Worm (Caenorhabditis elegans): ENCODE measurements around the gene C54D10.5.

C54D10.5 gene

DNA sequence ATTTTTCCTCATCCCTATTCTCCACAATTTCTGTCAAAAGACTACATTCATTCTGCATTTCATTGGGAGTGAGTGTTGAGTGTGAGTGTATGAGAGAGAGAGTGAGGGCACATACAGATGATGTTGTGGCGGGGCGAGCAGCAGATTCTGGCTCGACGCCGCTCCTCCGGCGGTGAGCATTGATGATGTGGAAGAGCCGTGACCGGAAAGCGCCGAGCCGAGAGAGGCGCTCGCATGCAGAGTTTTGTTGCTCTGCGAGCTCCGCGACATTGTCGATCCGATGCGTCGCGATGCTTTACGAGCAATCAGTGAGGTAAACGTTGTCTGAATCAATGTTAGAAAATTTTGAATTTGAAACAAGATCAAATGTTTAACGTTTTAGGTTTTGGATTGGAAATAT is 26.6 kb downstream of the C54D10.5 start:
- TF ChIP-seq daf-8 (GFP tag; IDR thresholded peaks at IDR 0.05) (no peak), lin-29 (GFP tag; IDR thresholded peaks at IDR 0.05) (no peak), zip-11 (GFP tag; IDR thresholded peaks at IDR 0.05) (no peak), ctbp-1 (GFP tag; IDR thresholded peaks at IDR 0.05) (0 out of 2 replicates have a peak, but pooled peaks have one; percentile 14), ceh-62 (tag; optimal IDR thresholded peaks at IDR 0.05) (no peak), Y105C5A.15 (GFP tag; IDR thresholded peaks at IDR 0.05) (no peak), nhr-102 (tag; optimal IDR thresholded peaks at IDR 0.05) (no peak), unc-62 (GFP tag; optimal IDR thresholded peaks at IDR 0.05 in 1 of 2) (no peak), unc-62 (tag; optimal IDR thresholded peaks at IDR 0.05) (no peak), aha-1 (tag) (peak; percentile 27), nhr-48 (tag; optimal IDR thresholded peaks at IDR 0.05) (no peak), lin-39 (tag; optimal IDR thresholded peaks at IDR 0.05) (no peak), mdt-29 (GFP tag; IDR thresholded peaks at IDR 0.05) (no peak), nhr-111 (GFP tag; optimal IDR thresholded peaks at IDR 0.05) (no peak), egl-43 (GFP tag; IDR thresholded peaks at IDR 0.05) (peak; percentile 42; the same call in 1 of the 2 replicates), F44E2.7 (GFP tag; IDR thresholded peaks at IDR 0.05) (no peak), dmd-8 (GFP tag; IDR thresholded peaks at IDR 0.05) (0 out of 2 replicates have a peak, but pooled peaks have one; percentile 38), ama-1 (optimal IDR thresholded peaks at IDR 0.05) (no peak), set-16 (GFP tag; IDR thresholded peaks at IDR 0.05) (peak; percentile 93)

DNA sequence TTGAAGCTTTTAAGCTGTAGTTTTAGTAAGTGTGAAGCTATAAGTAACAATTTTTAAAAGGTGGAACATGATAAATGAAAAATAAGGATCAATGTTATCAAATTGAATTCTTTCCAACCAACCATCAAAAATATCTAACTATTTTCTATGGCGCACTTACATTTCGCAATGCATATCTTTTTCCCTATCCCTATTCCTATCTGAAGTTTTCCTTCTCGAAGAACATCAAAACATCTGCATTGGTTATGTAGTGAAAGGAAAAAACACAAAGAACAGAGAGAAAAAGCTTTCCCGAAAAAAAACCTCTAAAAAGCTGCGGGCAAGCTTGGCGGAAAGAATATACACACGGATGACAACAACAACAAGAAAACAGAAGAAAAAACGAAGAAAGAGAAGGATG is 31.4 kb downstream of the C54D10.5 start:
- peak in 1 of 2 experiments; percentile 59 for TF ChIP-seq daf-16 (GFP tag; optimal IDR thresholded peaks at IDR 0.05)
- TF ChIP-seq daf-16 (tag; optimal IDR thresholded peaks at IDR 0.05) = no peak
- TF ChIP-seq mep-1 (tag; optimal IDR thresholded peaks at IDR 0.05) = peak; percentile 25
- peak; percentile 1 for TF ChIP-seq hlh-11 (tag; optimal IDR thresholded peaks at IDR 0.05)
- TF ChIP-seq aha-1 (tag) = peak; percentile 68
- TF ChIP-seq dve-1 (tag; optimal IDR thresholded peaks at IDR 0.05; ENCODE audit: insufficient read depth) = peak; percentile 16
- TF ChIP-seq mdl-1 (tag; optimal IDR thresholded peaks at IDR 0.05) = peak in 1 of 2 experiments; percentile 32
- no peak for TF ChIP-seq tra-1 (GFP tag; IDR thresholded peaks at IDR 0.05)
- no peak for TF ChIP-seq ZK546.5 (tag; optimal IDR thresholded peaks at IDR 0.05)
- TF ChIP-seq lsy-2 (tag; optimal IDR thresholded peaks at IDR 0.05) = peak in 1 of 2 experiments; percentile 36
- no peak for TF ChIP-seq egl-43 (GFP tag; IDR thresholded peaks at IDR 0.05)

DNA sequence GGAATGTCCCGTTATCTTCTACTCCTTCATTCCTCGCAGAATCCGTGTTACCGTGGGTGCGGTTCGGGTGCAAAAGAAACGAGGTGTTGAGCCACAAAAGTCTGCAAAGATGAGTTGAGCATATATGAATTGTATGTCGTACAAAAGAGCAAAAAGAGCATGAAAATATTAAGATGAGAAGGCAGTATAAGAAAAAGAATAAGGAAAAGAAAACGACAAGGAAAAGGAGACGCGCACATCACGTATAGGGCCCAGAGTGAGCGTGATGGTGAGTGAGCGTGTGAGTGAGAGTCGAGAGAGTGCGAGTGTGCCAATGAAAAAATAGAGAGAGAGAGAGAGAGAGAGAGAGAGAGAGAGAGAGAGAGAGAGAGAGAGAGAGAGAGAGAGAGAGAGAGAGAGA is 33.8 kb downstream of the C54D10.5 start, which contains the start of gene egl-10:
egl-10 (minus strand) TSS at position 101 of the 400 bp plus-strand sequence.
- TF ChIP-seq F49E8.2 (tag; optimal IDR thresholded peaks at IDR 0.05; ENCODE audit: borderline replicate concordance) (no peak), hmg-1.1 (GFP tag; IDR thresholded peaks at IDR 0.05) (0 out of 2 replicates have a peak, but pooled peaks have one; percentile 21), aly-2 (tag; optimal IDR thresholded peaks at IDR 0.05) (no peak), dve-1 (tag; optimal IDR thresholded peaks at IDR 0.05; ENCODE audit: insufficient read depth) (peak; percentile 19), hlh-30 (tag; optimal IDR thresholded peaks at IDR 0.05; ENCODE audit: insufficient read depth) (peak; percentile 11), nhr-6 (tag; optimal IDR thresholded peaks at IDR 0.05) (peak; percentile 11), mes-2 (tag; optimal IDR thresholded peaks at IDR 0.05; ENCODE audit: poor library complexity, severe bottlenecking) (peak; percentile 50), lim-7 (GFP tag; IDR thresholded peaks at IDR 0.05) (no peak)

DNA sequence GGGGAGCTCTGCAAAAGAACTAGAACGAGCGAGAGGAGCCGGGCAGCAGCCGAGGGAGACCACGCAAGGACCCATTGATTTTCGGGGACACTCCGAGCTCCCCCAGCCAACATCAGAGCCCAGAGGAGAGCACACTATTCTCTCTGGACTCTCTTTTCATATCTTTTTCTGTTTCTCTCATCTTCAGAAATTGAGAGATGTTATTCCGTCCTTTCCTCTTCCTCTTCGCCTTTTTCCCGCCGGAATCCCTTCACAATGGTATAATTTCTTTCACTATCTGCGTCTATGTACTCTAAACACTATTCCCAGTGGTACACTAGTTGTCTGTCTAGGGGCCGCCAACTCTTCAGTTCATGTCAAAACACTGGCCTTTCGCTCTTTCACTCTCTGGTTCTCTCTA is 36.3 kb downstream of the C54D10.5 start:
- TF ChIP-seq daf-19 (GFP tag; conservative IDR thresholded peaks at IDR 0.05) (no peak), lsy-2 (tag; optimal IDR thresholded peaks at IDR 0.05) (peak; percentile 34 to 67), jun-1 (tag; optimal IDR thresholded peaks at IDR 0.05) (no peak), pqm-1 (tag; optimal IDR thresholded peaks at IDR 0.05) (no peak), lir-3 (tag; optimal IDR thresholded peaks at IDR 0.05) (no peak), skn-1 (tag; optimal IDR thresholded peaks at IDR 0.05) (no peak), lin-39 (tag; optimal IDR thresholded peaks at IDR 0.05) (no peak), nhr-76 (tag; optimal IDR thresholded peaks at IDR 0.05) (no peak), vab-7 (GFP tag; IDR thresholded peaks at IDR 0.05) (0 out of 2 replicates have a peak, but pooled peaks have one; percentile 38), nhr-6 (tag; optimal IDR thresholded peaks at IDR 0.05) (peak; percentile 50), unc-130 (GFP tag; optimal IDR thresholded peaks at IDR 0.05) (no peak), dmd-8 (GFP tag; IDR thresholded peaks at IDR 0.05) (0 out of 2 replicates have a peak, but pooled peaks have one; percentile 36), hmg-1.1 (GFP tag; IDR thresholded peaks at IDR 0.05) (peak; percentile 85), daf-8 (GFP tag; IDR thresholded peaks at IDR 0.05) (no peak), lin-15B (tag; optimal IDR thresholded peaks at IDR 0.05) (no peak), T20F7.1 (GFP tag; optimal IDR thresholded peaks at IDR 0.05) (peak; percentile 34), lin-38 (GFP tag; IDR thresholded peaks at IDR 0.05) (no peak), daf-12 (tag; optimal IDR thresholded peaks at IDR 0.05) (no peak), dve-1 (tag; optimal IDR thresholded peaks at IDR 0.05; ENCODE audit: insufficient read depth) (peak; percentile 42), unc-62 (GFP tag; optimal IDR thresholded peaks at IDR 0.05 in 1 of 2) (peak in 1 of 2 experiments; percentile 50), unc-62 (tag; optimal IDR thresholded peaks at IDR 0.05) (no peak)

All from whole organism, L4 larva.